Worm (Caenorhabditis elegans): Measurements from ENCODE around the gene R13A1.5.

The R13A1.5 gene

ce11 chrIV:7171222-7171621 lies 20.4 kb downstream of the R13A1.5 start, which contains the start of gene str-220:
Gene str-220, minus strand, starts transcription at chrIV:7171322.
- TF ChIP-seq unc-62 (GFP tag; optimal IDR thresholded peaks at IDR 0.05): no peak

- no peak for TF ChIP-seq unc-62 (GFP tag; optimal IDR thresholded peaks at IDR 0.05)
Measured at ce11 chrIV:7167983-7168760, 23.5 kb downstream of the R13A1.5 start, which contains the start of gene skr-16. Gene skr-16, plus strand, starts transcription at chrIV:7168710.

- no peak for TF ChIP-seq unc-62 (GFP tag; optimal IDR thresholded peaks at IDR 0.05)
Measured at ce11 chrIV:7166553-7166952, 25.1 kb downstream of the R13A1.5 start, which contains the start of gene C42D4.18. Gene C42D4.18, plus strand, starts transcription at chrIV:7166783.

- TF ChIP-seq unc-62 (GFP tag; optimal IDR thresholded peaks at IDR 0.05): no peak
Measured at ce11 chrIV:7165723-7166122, 25.9 kb downstream of the R13A1.5 start, which contains the start of gene rpc-1. Gene rpc-1, minus strand, starts transcription at chrIV:7165748.

ce11 chrIV:7159586-7159985 lies 32.1 kb downstream of the R13A1.5 start:
- no peak for TF ChIP-seq unc-62 (GFP tag; optimal IDR thresholded peaks at IDR 0.05)

ce11 chrIV:7158161-7158560 lies 33.5 kb downstream of the R13A1.5 start:
- TF ChIP-seq unc-62 (GFP tag; optimal IDR thresholded peaks at IDR 0.05): no peak

ce11 chrIV:7156356-7156755 lies 35.3 kb downstream of the R13A1.5 start, which contains the start of gene maph-9:
Gene maph-9, plus strand, starts transcription at chrIV:7156628.
- TF ChIP-seq unc-62 (GFP tag; optimal IDR thresholded peaks at IDR 0.05): no peak

ce11 chrIV:7154356-7154755 lies 37.3 kb downstream of the R13A1.5 start, which contains the start of gene C34D4.2:
Gene C34D4.2, plus strand, starts transcription at chrIV:7154656.
- TF ChIP-seq unc-62 (GFP tag; optimal IDR thresholded peaks at IDR 0.05): no peak

ce11 chrIV:7153362-7153761 lies 38.3 kb downstream of the R13A1.5 start, which contains the start of gene C34D4.3:
Gene C34D4.3, plus strand, starts transcription at chrIV:7153662.
- no peak for TF ChIP-seq unc-62 (GFP tag; optimal IDR thresholded peaks at IDR 0.05)

- TF ChIP-seq unc-62 (GFP tag; optimal IDR thresholded peaks at IDR 0.05): no peak
Measured at ce11 chrIV:7152409-7152808, 39.2 kb downstream of the R13A1.5 start, which contains the start of gene col-113. Gene col-113, minus strand, starts transcription at chrIV:7152509.

ce11 chrIV:7149020-7149601 lies 42.5 kb downstream of the R13A1.5 start, which contains the start of gene C34D4.4:
Gene C34D4.4, plus strand, starts transcription at chrIV:7149361.
- no peak for TF ChIP-seq unc-62 (GFP tag; optimal IDR thresholded peaks at IDR 0.05)

- no peak for TF ChIP-seq unc-62 (GFP tag; optimal IDR thresholded peaks at IDR 0.05)
Measured at ce11 chrIV:7147722-7148121, 43.9 kb downstream of the R13A1.5 start.

ce11 chrIV:7144670-7145257 lies 46.9 kb downstream of the R13A1.5 start, which contains the start of gene hecd-1:
Gene hecd-1, minus strand, starts transcription at chrIV:7144720.
- TF ChIP-seq unc-62 (GFP tag; optimal IDR thresholded peaks at IDR 0.05): no peak
